Worm (Caenorhabditis elegans): Measurements from ENCODE around the gene sdz-10.

Gene sdz-10

ce11 chrII:2762108-2762507 lies 10.0 kb downstream of the sdz-10 start, which contains the start of gene fbxb-106:
Gene fbxb-106 (plus strand): TSS chrII:2762408.
- no peak for TF ChIP-seq him-1 (tag; optimal IDR thresholded peaks at IDR 0.05)

ce11 chrII:2758476-2758875 lies 13.6 kb downstream of the sdz-10 start, which contains the start of gene fbxb-107:
Gene fbxb-107 (plus strand): TSS chrII:2758772.
- TF ChIP-seq him-1 (tag; optimal IDR thresholded peaks at IDR 0.05) (no peak), W03F9.2 (tag; optimal IDR thresholded peaks at IDR 0.05) (no peak), dao-5 (tag; optimal IDR thresholded peaks at IDR 0.05) (no peak)

ce11 chrII:2757954-2758353 lies 14.1 kb downstream of the sdz-10 start, which contains the start of gene F29A7.8:
Gene F29A7.8 (minus strand): TSS chrII:2758054.
- TF ChIP-seq dao-5 (tag; optimal IDR thresholded peaks at IDR 0.05) (no peak), him-1 (tag; optimal IDR thresholded peaks at IDR 0.05) (no peak), W03F9.2 (tag; optimal IDR thresholded peaks at IDR 0.05) (no peak)

ce11 chrII:2756351-2756750 lies 15.7 kb downstream of the sdz-10 start:
- TF ChIP-seq W03F9.2 (tag; optimal IDR thresholded peaks at IDR 0.05) = no peak
- no peak for TF ChIP-seq dao-5 (tag; optimal IDR thresholded peaks at IDR 0.05)
- no peak for TF ChIP-seq him-1 (tag; optimal IDR thresholded peaks at IDR 0.05)

- TF ChIP-seq W03F9.2 (tag; optimal IDR thresholded peaks at IDR 0.05) (no peak), dao-5 (tag; optimal IDR thresholded peaks at IDR 0.05) (no peak), him-1 (tag; optimal IDR thresholded peaks at IDR 0.05) (no peak)
Measured at ce11 chrII:2754595-2754994, 17.5 kb downstream of the sdz-10 start.

- TF ChIP-seq W03F9.2 (tag; optimal IDR thresholded peaks at IDR 0.05) = no peak
- no peak for TF ChIP-seq dao-5 (tag; optimal IDR thresholded peaks at IDR 0.05)
- no peak for TF ChIP-seq him-1 (tag; optimal IDR thresholded peaks at IDR 0.05)
Measured at ce11 chrII:2752999-2753398, 19.1 kb downstream of the sdz-10 start, which contains the start of gene F29A7.3. Gene F29A7.3 (plus strand): TSS chrII:2753299.

ce11 chrII:2752536-2752935 lies 19.5 kb downstream of the sdz-10 start, which contains the start of gene F29A7.6:
Gene F29A7.6 (minus strand): TSS chrII:2752611.
- TF ChIP-seq W03F9.2 (tag; optimal IDR thresholded peaks at IDR 0.05) (peak; percentile 76), dao-5 (tag; optimal IDR thresholded peaks at IDR 0.05) (no peak), him-1 (tag; optimal IDR thresholded peaks at IDR 0.05) (no peak)

ce11 chrII:2751278-2751677 lies 20.8 kb downstream of the sdz-10 start:
- no peak for TF ChIP-seq W03F9.2 (tag; optimal IDR thresholded peaks at IDR 0.05)
- TF ChIP-seq him-1 (tag; optimal IDR thresholded peaks at IDR 0.05) = no peak
- no peak for TF ChIP-seq dao-5 (tag; optimal IDR thresholded peaks at IDR 0.05)

ce11 chrII:2749595-2750048 lies 22.4 kb downstream of the sdz-10 start, which contains the start of gene F29A7.4:
Gene F29A7.4 (plus strand): TSS chrII:2749998.
- TF ChIP-seq dao-5 (tag; optimal IDR thresholded peaks at IDR 0.05) (no peak), W03F9.2 (tag; optimal IDR thresholded peaks at IDR 0.05) (no peak), him-1 (tag; optimal IDR thresholded peaks at IDR 0.05) (no peak)

- TF ChIP-seq him-1 (tag; optimal IDR thresholded peaks at IDR 0.05) = peak; percentile 18
- TF ChIP-seq W03F9.2 (tag; optimal IDR thresholded peaks at IDR 0.05) = no peak
- no peak for TF ChIP-seq dao-5 (tag; optimal IDR thresholded peaks at IDR 0.05)
Measured at ce11 chrII:2747956-2748621, 24.0 kb downstream of the sdz-10 start.

- TF ChIP-seq him-1 (tag; optimal IDR thresholded peaks at IDR 0.05) (no peak), W03F9.2 (tag; optimal IDR thresholded peaks at IDR 0.05) (no peak), dao-5 (tag; optimal IDR thresholded peaks at IDR 0.05) (no peak)
Measured at ce11 chrII:2742251-2742650, 29.8 kb downstream of the sdz-10 start, which contains the start of gene T05A8.7. Gene T05A8.7 (minus strand): TSS chrII:2742351.

- TF ChIP-seq dao-5 (tag; optimal IDR thresholded peaks at IDR 0.05) (no peak), him-1 (tag; optimal IDR thresholded peaks at IDR 0.05) (no peak), W03F9.2 (tag; optimal IDR thresholded peaks at IDR 0.05) (no peak)
Measured at ce11 chrII:2741405-2741804, 30.7 kb downstream of the sdz-10 start.

- TF ChIP-seq him-1 (tag; optimal IDR thresholded peaks at IDR 0.05) = no peak
- TF ChIP-seq dao-5 (tag; optimal IDR thresholded peaks at IDR 0.05) = no peak
- TF ChIP-seq W03F9.2 (tag; optimal IDR thresholded peaks at IDR 0.05) = no peak
Measured at ce11 chrII:2739619-2740018, 32.4 kb downstream of the sdz-10 start, which contains the start of gene T05A8.6. Gene T05A8.6 (minus strand): TSS chrII:2739719.

ce11 chrII:2736938-2737337 lies 35.1 kb downstream of the sdz-10 start:
- no peak for TF ChIP-seq W03F9.2 (tag; optimal IDR thresholded peaks at IDR 0.05)
- no peak for TF ChIP-seq dao-5 (tag; optimal IDR thresholded peaks at IDR 0.05)
- no peak for TF ChIP-seq him-1 (tag; optimal IDR thresholded peaks at IDR 0.05)

All from whole organism, L4/young adult.